Worm (Caenorhabditis elegans): ENCODE measurements around the gene C10G8.2.

Gene C10G8.2

DNA sequence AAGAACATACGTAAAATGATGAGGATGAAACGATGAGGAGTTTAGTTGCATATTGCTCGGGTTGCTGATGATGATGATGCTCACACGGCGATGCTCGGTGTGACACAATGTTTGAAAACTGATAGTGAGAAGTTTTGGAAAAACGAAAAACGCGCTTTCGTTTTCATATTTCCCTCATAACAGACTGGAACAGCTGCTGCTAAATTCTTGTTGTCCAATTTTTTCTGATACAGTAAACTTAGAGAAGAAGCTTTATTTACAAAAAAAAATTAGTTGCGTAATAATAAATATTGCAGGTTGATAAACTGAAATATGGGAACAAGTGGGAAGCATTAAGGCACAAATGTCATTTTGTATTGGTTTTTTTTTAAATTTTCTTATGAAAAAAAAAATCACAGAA is 10.4 kb downstream of the C10G8.2 start, which contains the start of gene ceh-33:
TSS of gene ceh-33 (minus strand) at position 101 of the 400 bp plus-strand sequence.
- TF ChIP-seq flt-1 (GFP tag; IDR thresholded peaks at IDR 0.05) (no peak), aly-1 (tag; optimal IDR thresholded peaks at IDR 0.05) (no peak), ceh-13 (GFP tag; optimal IDR thresholded peaks at IDR 0.05) (no peak), sea-1 (GFP tag; conservative IDR thresholded peaks at IDR 0.05) (no peak), tra-4 (tag; optimal IDR thresholded peaks at IDR 0.05) (no peak), F13C5.2 (tag; optimal IDR thresholded peaks at IDR 0.05) (no peak), B0310.2 (tag; optimal IDR thresholded peaks at IDR 0.05) (no peak), ets-7 (tag; optimal IDR thresholded peaks at IDR 0.05) (no peak), ceh-36 (tag; optimal IDR thresholded peaks at IDR 0.05) (no peak), hnd-1 (tag; optimal IDR thresholded peaks at IDR 0.05) (no peak), tbx-37 (GFP tag; conservative IDR thresholded peaks at IDR 0.05) (no peak), pes-1 (GFP tag; IDR thresholded peaks at IDR 0.05) (no peak), hmg-4 (GFP tag; optimal IDR thresholded peaks at IDR 0.05) (no peak), hmbx-1 (tag; optimal IDR thresholded peaks at IDR 0.05) (no peak), scrt-1 (GFP tag; IDR thresholded peaks at IDR 0.05) (no peak), ama-1 (optimal IDR thresholded peaks at IDR 0.05) (no peak), tbx-11 (GFP tag; IDR thresholded peaks at IDR 0.05) (no peak)

DNA sequence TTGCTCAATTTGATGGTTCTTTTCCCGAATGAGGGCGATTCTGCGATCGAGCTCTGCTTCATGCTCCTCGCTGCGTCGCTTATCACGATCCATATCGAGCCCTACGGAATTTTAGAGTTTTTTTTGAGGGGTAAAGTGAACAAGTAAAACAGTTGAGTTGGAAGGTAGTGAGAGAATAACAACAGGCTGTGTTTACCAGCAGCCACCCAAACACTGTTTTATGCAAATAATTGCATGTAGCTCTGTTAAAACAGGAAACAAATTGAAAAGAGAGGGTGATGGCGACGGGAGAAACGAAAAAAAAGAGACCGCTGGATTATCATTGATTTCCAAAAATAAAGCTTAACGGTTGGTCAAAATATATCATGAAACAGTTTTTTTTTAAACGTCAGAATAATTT is 14.1 kb downstream of the C10G8.2 start, which contains the start of gene C10G8.8:
TSS of gene C10G8.8 (minus strand) at position 101 of the 400 bp plus-strand sequence.
- TF ChIP-seq ama-1 (optimal IDR thresholded peaks at IDR 0.05): no peak
- no peak for TF ChIP-seq tra-4 (tag; optimal IDR thresholded peaks at IDR 0.05)
- TF ChIP-seq sea-1 (GFP tag; conservative IDR thresholded peaks at IDR 0.05): no peak
- no peak for TF ChIP-seq hmg-4 (GFP tag; optimal IDR thresholded peaks at IDR 0.05)
- TF ChIP-seq ets-7 (tag; optimal IDR thresholded peaks at IDR 0.05): no peak
- TF ChIP-seq ceh-36 (tag; optimal IDR thresholded peaks at IDR 0.05): no peak
- TF ChIP-seq F13C5.2 (tag; optimal IDR thresholded peaks at IDR 0.05): no peak
- TF ChIP-seq flt-1 (GFP tag; IDR thresholded peaks at IDR 0.05): no peak
- no peak for TF ChIP-seq tbx-37 (GFP tag; conservative IDR thresholded peaks at IDR 0.05)
- TF ChIP-seq ceh-13 (GFP tag; optimal IDR thresholded peaks at IDR 0.05): no peak
- TF ChIP-seq tbx-11 (GFP tag; IDR thresholded peaks at IDR 0.05): no peak
- no peak for TF ChIP-seq scrt-1 (GFP tag; IDR thresholded peaks at IDR 0.05)
- TF ChIP-seq hmbx-1 (tag; optimal IDR thresholded peaks at IDR 0.05): no peak
- no peak for TF ChIP-seq aly-1 (tag; optimal IDR thresholded peaks at IDR 0.05)
- TF ChIP-seq pes-1 (GFP tag; IDR thresholded peaks at IDR 0.05): no peak
- no peak for TF ChIP-seq B0310.2 (tag; optimal IDR thresholded peaks at IDR 0.05)
- TF ChIP-seq hnd-1 (tag; optimal IDR thresholded peaks at IDR 0.05): no peak

ce11 chrV:5329677-5330266 is 15.6 kb downstream of the C10G8.2 start:
- TF ChIP-seq hnd-1 (tag; optimal IDR thresholded peaks at IDR 0.05) (no peak), aly-1 (tag; optimal IDR thresholded peaks at IDR 0.05) (no peak), ceh-36 (tag; optimal IDR thresholded peaks at IDR 0.05) (no peak), scrt-1 (GFP tag; IDR thresholded peaks at IDR 0.05) (0 out of 2 replicates have a peak, but pooled peaks have one; percentile 25), tbx-37 (GFP tag; conservative IDR thresholded peaks at IDR 0.05) (no peak), pes-1 (GFP tag; IDR thresholded peaks at IDR 0.05) (no peak), tbx-11 (GFP tag; IDR thresholded peaks at IDR 0.05) (no peak)

DNA sequence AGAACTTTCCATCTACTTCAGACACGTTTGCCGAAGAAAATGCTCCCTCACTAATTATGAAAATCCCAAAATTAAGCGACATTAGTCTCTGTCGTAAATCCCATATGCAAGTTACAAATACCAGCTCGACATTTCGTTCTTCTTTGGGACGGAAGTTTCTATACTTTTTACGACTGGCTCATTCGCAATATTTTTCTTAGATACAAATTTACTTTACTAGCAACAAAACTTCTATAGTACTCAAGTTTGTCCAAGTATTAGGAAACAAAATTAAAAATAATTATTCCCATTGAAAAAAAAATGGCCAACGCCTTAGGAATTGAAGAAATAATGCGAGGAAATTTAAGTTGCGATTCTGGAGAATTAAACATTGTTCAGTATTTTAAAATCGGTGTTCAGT is 16.8 kb downstream of the C10G8.2 start, which contains the start of gene srg-26:
TSS of gene srg-26 (plus strand) at position 301 of the 400 bp plus-strand sequence.
- TF ChIP-seq flt-1 (GFP tag; IDR thresholded peaks at IDR 0.05): no peak
- no peak for TF ChIP-seq tbx-11 (GFP tag; IDR thresholded peaks at IDR 0.05)
- TF ChIP-seq ets-7 (tag; optimal IDR thresholded peaks at IDR 0.05): no peak
- TF ChIP-seq hmg-4 (GFP tag; optimal IDR thresholded peaks at IDR 0.05): no peak
- no peak for TF ChIP-seq F13C5.2 (tag; optimal IDR thresholded peaks at IDR 0.05)
- TF ChIP-seq scrt-1 (GFP tag; IDR thresholded peaks at IDR 0.05): no peak
- TF ChIP-seq aly-1 (tag; optimal IDR thresholded peaks at IDR 0.05): no peak
- TF ChIP-seq ama-1 (optimal IDR thresholded peaks at IDR 0.05): no peak
- TF ChIP-seq ceh-36 (tag; optimal IDR thresholded peaks at IDR 0.05): no peak
- no peak for TF ChIP-seq tbx-37 (GFP tag; conservative IDR thresholded peaks at IDR 0.05)
- no peak for TF ChIP-seq ceh-13 (GFP tag; optimal IDR thresholded peaks at IDR 0.05)
- no peak for TF ChIP-seq tra-4 (tag; optimal IDR thresholded peaks at IDR 0.05)
- no peak for TF ChIP-seq hnd-1 (tag; optimal IDR thresholded peaks at IDR 0.05)
- no peak for TF ChIP-seq sea-1 (GFP tag; conservative IDR thresholded peaks at IDR 0.05)
- no peak for TF ChIP-seq hmbx-1 (tag; optimal IDR thresholded peaks at IDR 0.05)
- TF ChIP-seq B0310.2 (tag; optimal IDR thresholded peaks at IDR 0.05): no peak

ce11 chrV:5334588-5334987 is 20.4 kb downstream of the C10G8.2 start, which contains the start of gene srg-28:
TSS of gene srg-28 (plus strand) at chrV:5334888.
- TF ChIP-seq hmg-4 (GFP tag; optimal IDR thresholded peaks at IDR 0.05): no peak
- no peak for TF ChIP-seq ets-7 (tag; optimal IDR thresholded peaks at IDR 0.05)
- no peak for TF ChIP-seq aly-1 (tag; optimal IDR thresholded peaks at IDR 0.05)
- no peak for TF ChIP-seq tbx-37 (GFP tag; conservative IDR thresholded peaks at IDR 0.05)
- TF ChIP-seq ceh-36 (tag; optimal IDR thresholded peaks at IDR 0.05): no peak
- no peak for TF ChIP-seq hmbx-1 (tag; optimal IDR thresholded peaks at IDR 0.05)
- no peak for TF ChIP-seq pes-1 (GFP tag; IDR thresholded peaks at IDR 0.05)
- no peak for TF ChIP-seq hnd-1 (tag; optimal IDR thresholded peaks at IDR 0.05)

ce11 chrV:5336884-5337283 is 22.7 kb downstream of the C10G8.2 start, which contains the start of gene srg-29:
TSS of gene srg-29 (plus strand) at chrV:5337184.
- TF ChIP-seq ceh-36 (tag; optimal IDR thresholded peaks at IDR 0.05): no peak
- TF ChIP-seq hmbx-1 (tag; optimal IDR thresholded peaks at IDR 0.05): no peak
- TF ChIP-seq pes-1 (GFP tag; IDR thresholded peaks at IDR 0.05): no peak
- no peak for TF ChIP-seq aly-1 (tag; optimal IDR thresholded peaks at IDR 0.05)
- no peak for TF ChIP-seq hmg-4 (GFP tag; optimal IDR thresholded peaks at IDR 0.05)
- no peak for TF ChIP-seq B0310.2 (tag; optimal IDR thresholded peaks at IDR 0.05)
- no peak for TF ChIP-seq hnd-1 (tag; optimal IDR thresholded peaks at IDR 0.05)
- TF ChIP-seq ets-7 (tag; optimal IDR thresholded peaks at IDR 0.05): no peak
- no peak for TF ChIP-seq F13C5.2 (tag; optimal IDR thresholded peaks at IDR 0.05)
- no peak for TF ChIP-seq tbx-11 (GFP tag; IDR thresholded peaks at IDR 0.05)
- TF ChIP-seq tra-4 (tag; optimal IDR thresholded peaks at IDR 0.05): no peak
- no peak for TF ChIP-seq scrt-1 (GFP tag; IDR thresholded peaks at IDR 0.05)
- no peak for TF ChIP-seq tbx-37 (GFP tag; conservative IDR thresholded peaks at IDR 0.05)
- TF ChIP-seq flt-1 (GFP tag; IDR thresholded peaks at IDR 0.05): no peak
- TF ChIP-seq ceh-13 (GFP tag; optimal IDR thresholded peaks at IDR 0.05): no peak
- TF ChIP-seq sea-1 (GFP tag; conservative IDR thresholded peaks at IDR 0.05): no peak
- TF ChIP-seq ama-1 (optimal IDR thresholded peaks at IDR 0.05): no peak

ce11 chrV:5339497-5339896 is 25.3 kb downstream of the C10G8.2 start, which contains the start of gene srg-27:
TSS of gene srg-27 (plus strand) at chrV:5339797.
- TF ChIP-seq hmg-4 (GFP tag; optimal IDR thresholded peaks at IDR 0.05): no peak
- TF ChIP-seq ceh-36 (tag; optimal IDR thresholded peaks at IDR 0.05): no peak
- TF ChIP-seq tbx-37 (GFP tag; conservative IDR thresholded peaks at IDR 0.05): no peak
- no peak for TF ChIP-seq ets-7 (tag; optimal IDR thresholded peaks at IDR 0.05)
- TF ChIP-seq ceh-13 (GFP tag; optimal IDR thresholded peaks at IDR 0.05): no peak
- no peak for TF ChIP-seq ama-1 (optimal IDR thresholded peaks at IDR 0.05)
- TF ChIP-seq tra-4 (tag; optimal IDR thresholded peaks at IDR 0.05): no peak
- TF ChIP-seq hmbx-1 (tag; optimal IDR thresholded peaks at IDR 0.05): no peak
- no peak for TF ChIP-seq tbx-11 (GFP tag; IDR thresholded peaks at IDR 0.05)
- no peak for TF ChIP-seq sea-1 (GFP tag; conservative IDR thresholded peaks at IDR 0.05)
- no peak for TF ChIP-seq F13C5.2 (tag; optimal IDR thresholded peaks at IDR 0.05)
- TF ChIP-seq flt-1 (GFP tag; IDR thresholded peaks at IDR 0.05): no peak
- no peak for TF ChIP-seq pes-1 (GFP tag; IDR thresholded peaks at IDR 0.05)
- no peak for TF ChIP-seq B0310.2 (tag; optimal IDR thresholded peaks at IDR 0.05)
- TF ChIP-seq aly-1 (tag; optimal IDR thresholded peaks at IDR 0.05): no peak
- TF ChIP-seq scrt-1 (GFP tag; IDR thresholded peaks at IDR 0.05): no peak
- no peak for TF ChIP-seq hnd-1 (tag; optimal IDR thresholded peaks at IDR 0.05)
